Fruit fly (Drosophila melanogaster) whole organism, embryonic: ENCODE measurements around the gene ninaE.
A peak's percentile ranks its signal among the peaks of the same experiment; 100 is the strongest.

Experiments
- Atf3 ChIP-seq: fragments of 200-800 bp; sonication (Bioruptor generic); optimal IDR thresholded peaks from 3 replicates; lab custom pipeline; 2016; ENCODE audit warnings: missing biosample characterization, missing genetic modification characterization
- Bdp1 ChIP-seq: fragments of 200-800 bp; sonication (Bioruptor generic); optimal IDR thresholded peaks from 3 replicates; lab custom pipeline; 2016; ENCODE audit warnings: missing biosample characterization, missing genetic modification characterization
- CG11696 ChIP-seq: fragments of 200-800 bp; sonication (Bioruptor generic); IDR thresholded peaks from 2 replicates; pipeline ENCODE4 v1.3.6; 2022; ENCODE audit warnings: missing biosample characterization, missing genetic modification characterization
- CG12219 ChIP-seq: fragments of 200-800 bp; sonication (Bioruptor generic); optimal IDR thresholded peaks from 3 replicates; lab custom pipeline; 2018; ENCODE audit warnings: missing biosample characterization, mild to moderate bottlenecking, missing genetic modification characterization
- CG14441 ChIP-seq: fragments of 200-800 bp; sonication (Bioruptor generic); IDR thresholded peaks from 2 replicates; pipeline ENCODE4 v1.3.6; 2022; ENCODE audit warnings: missing biosample characterization, missing genetic modification characterization
- CG14710 ChIP-seq: fragments of 200-800 bp; sonication (Bioruptor generic); optimal IDR thresholded peaks from 3 replicates; lab custom pipeline; 2019; ENCODE audit warnings: missing biosample characterization, mild to moderate bottlenecking, missing genetic modification characterization, moderate library complexity
- CG16779 ChIP-seq: fragments of 200-800 bp; sonication (Bioruptor generic); IDR thresholded peaks from 2 replicates; pipeline ENCODE4 v1.3.6; 2022; ENCODE audit warnings: missing biosample characterization, missing genetic modification characterization
- CG17361 ChIP-seq: fragments of 200-800 bp; sonication (Bioruptor generic); IDR thresholded peaks from 3 replicates; pipeline ENCODE4 v1.3.6; 2022; ENCODE audit warnings: missing biosample characterization, missing genetic modification characterization
- CG1792 ChIP-seq: fragments of 200-800 bp; sonication (Bioruptor generic); optimal IDR thresholded peaks from 2 replicates; lab custom pipeline; 2016; ENCODE audit warnings: missing biosample characterization, missing genetic modification characterization
- CG18262 ChIP-seq: fragments of 200-800 bp; optimal IDR thresholded peaks from 3 replicates; lab custom pipeline; 2019; ENCODE audit warnings: missing biosample characterization, mild to moderate bottlenecking, missing genetic modification characterization, moderate library complexity
- CG2202 ChIP-seq: fragments of 200-800 bp; sonication (Bioruptor generic); optimal IDR thresholded peaks from 2 replicates; lab custom pipeline; 2018; ENCODE audit warnings: missing biosample characterization, mild to moderate bottlenecking, missing genetic modification characterization
- CG30020 ChIP-seq: fragments of 200-800 bp; optimal IDR thresholded peaks from 2 replicates; lab custom pipeline; 2019; ENCODE audit warnings: missing biosample characterization, mild to moderate bottlenecking, missing genetic modification characterization, moderate library complexity
- CG34422 ChIP-seq: fragments of 200-800 bp; sonication (Bioruptor generic); IDR thresholded peaks from 3 replicates; pipeline ENCODE4 v1.3.6; 2022; ENCODE audit warnings: missing biosample characterization, missing genetic modification characterization
- CG4730 ChIP-seq: fragments of 200-800 bp; sonication (Bioruptor generic); IDR thresholded peaks from 2 replicates; pipeline ENCODE4 v1.3.6; 2022; ENCODE audit warnings: missing biosample characterization, missing genetic modification characterization
- CG5180 ChIP-seq: fragments of 200-800 bp; sonication (Bioruptor generic); optimal IDR thresholded peaks from 3 replicates; lab custom pipeline; 2017; ENCODE audit warnings: missing biosample characterization, missing genetic modification characterization, mild to moderate bottlenecking, moderate library complexity, missing genetic modification reagents
- CG6813 ChIP-seq: fragments of 200-800 bp; sonication (Bioruptor generic); optimal IDR thresholded peaks from 2 replicates; lab custom pipeline; 2017; ENCODE audit warnings: missing biosample characterization, missing genetic modification characterization, mild to moderate bottlenecking, moderate library complexity, missing genetic modification reagents
- CG7357 ChIP-seq: fragments of 200-800 bp; sonication (Bioruptor generic); IDR thresholded peaks from 3 replicates; pipeline ENCODE4 v1.3.6; 2022; ENCODE audit warnings: missing biosample characterization, missing genetic modification characterization
- CG7745 ChIP-seq: fragments of 200-800 bp; sonication (Bioruptor generic); optimal IDR thresholded peaks from 2 replicates; lab custom pipeline; 2018; ENCODE audit warnings: missing biosample characterization, mild to moderate bottlenecking, missing genetic modification characterization, moderate library complexity
- CG8089 ChIP-seq: fragments of 200-800 bp; sonication (Bioruptor generic); optimal IDR thresholded peaks from 3 replicates; lab custom pipeline; 2016; ENCODE audit warnings: missing biosample characterization, missing genetic modification characterization
- CG8281 ChIP-seq: fragments of 200-800 bp; sonication (Bioruptor generic); optimal IDR thresholded peaks from 2 replicates; lab custom pipeline; 2018; ENCODE audit warnings: missing biosample characterization, mild to moderate bottlenecking, missing genetic modification characterization, moderate library complexity
- CTCF ChIP-seq: fragments of 200-800 bp; sonication (Bioruptor generic); optimal IDR thresholded peaks from 2 replicates; lab custom pipeline; 2017; ENCODE audit warnings: missing biosample characterization, mild to moderate bottlenecking, missing genetic modification characterization, moderate library complexity
- Doc2 ChIP-seq: fragments of 200-800 bp; sonication (Bioruptor generic); IDR thresholded peaks from 2 replicates; pipeline ENCODE4 v1.3.6; 2022; ENCODE audit warnings: missing biosample characterization, missing genetic modification characterization
- H2.0 ChIP-seq: fragments of 200-800 bp; sonication (Bioruptor generic); IDR thresholded peaks from 2 replicates; pipeline ENCODE4 v1.3.6; 2022; ENCODE audit warnings: missing biosample characterization, missing genetic modification characterization
- HmgD ChIP-seq: fragments of 200-800 bp; sonication (Bioruptor generic); optimal IDR thresholded peaks from 3 replicates; lab custom pipeline; 2016; ENCODE audit warnings: missing biosample characterization, missing genetic modification characterization
- Lpt ChIP-seq: fragments of >200 bp; optimal IDR thresholded peaks from 2 replicates; lab custom pipeline; 2018; ENCODE audit warnings: missing biosample characterization, missing genetic modification characterization
- NK7.1 ChIP-seq: fragments of 200-800 bp; sonication (Bioruptor generic); optimal IDR thresholded peaks from 3 replicates; lab custom pipeline; 2016; ENCODE audit warnings: missing biosample characterization, missing genetic modification characterization
- Opbp ChIP-seq: fragments of 200-800 bp; sonication (Bioruptor generic); IDR thresholded peaks from 3 replicates; pipeline ENCODE4 v1.3.6; 2022; ENCODE audit warnings: missing biosample characterization, missing genetic modification characterization; ENCODE audit not compliant: partially characterized antibody
- Ravus ChIP-seq: fragments of 200-800 bp; sonication (Bioruptor generic); IDR thresholded peaks from 2 replicates; pipeline ENCODE4 v1.3.6; 2022; ENCODE audit warnings: missing biosample characterization, missing genetic modification characterization
- Rfx ChIP-seq: fragments of 200-800 bp; sonication (Bioruptor generic); IDR thresholded peaks from 2 replicates; pipeline ENCODE4 v1.3.6; 2022; ENCODE audit warnings: missing biosample characterization, missing genetic modification characterization
- TFAM ChIP-seq: fragments of 200-800 bp; sonication (Bioruptor generic); optimal IDR thresholded peaks from 2 replicates; lab custom pipeline; 2017; ENCODE audit warnings: missing biosample characterization, missing genetic modification characterization, inconsistent platforms
- Taf1 ChIP-seq: fragments of 200-800 bp; sonication (Bioruptor generic); IDR thresholded peaks from 2 replicates; pipeline ENCODE4 v1.3.6; 2022; ENCODE audit warnings: missing biosample characterization, missing genetic modification characterization
- Trl ChIP-seq, 3 experiments: fragments of >200 bp in 2 of 3; fragments of 200-800 bp in 1 of 3; sonication (Bioruptor generic) in 1 of 3; optimal IDR thresholded peaks; 2 replicates in 1 of 3; 3 replicates in 2 of 3; lab custom pipeline; 2016 to 2017; ENCODE audit warnings: missing biosample characterization in 1 of 3, missing genetic modification characterization in 1 of 3
- Xrp1 ChIP-seq: fragments of 200-800 bp; sonication (Bioruptor generic); IDR thresholded peaks from 2 replicates; pipeline ENCODE4 v1.3.6; 2022; ENCODE audit warnings: missing biosample characterization, missing genetic modification characterization
- aop ChIP-seq: fragments of 200-800 bp; sonication (Bioruptor generic); IDR thresholded peaks from 2 replicates; pipeline ENCODE4 v1.3.6; 2022; ENCODE audit warnings: missing biosample characterization, missing genetic modification characterization
- ase ChIP-seq: fragments of 200-800 bp; sonication (Bioruptor generic); IDR thresholded peaks from 3 replicates; pipeline ENCODE4 v1.3.6; 2022; ENCODE audit warnings: missing biosample characterization, missing genetic modification characterization
- croc ChIP-seq: fragments of 200-800 bp; sonication (Bioruptor generic); conservative IDR thresholded peaks from 3 replicates; pipeline ENCODE4 v1.3.6; 2022; ENCODE audit warnings: missing biosample characterization, missing genetic modification characterization
- en ChIP-seq: fragments of 200-800 bp; sonication (Bioruptor generic); optimal IDR thresholded peaks from 2 replicates; lab custom pipeline; 2016; ENCODE audit warnings: missing biosample characterization, missing genetic modification characterization
- gcm ChIP-seq: fragments of 200-800 bp; sonication (Bioruptor generic); optimal IDR thresholded peaks from 2 replicates; lab custom pipeline; 2019; ENCODE audit warnings: missing biosample characterization, mild to moderate bottlenecking, missing genetic modification characterization, moderate library complexity
- grn ChIP-seq: fragments of 200-800 bp; sonication (Bioruptor generic); optimal IDR thresholded peaks from 3 replicates; lab custom pipeline; 2017; ENCODE audit warnings: missing biosample characterization, missing genetic modification characterization
- inv ChIP-seq: fragments of 200-800 bp; sonication (Bioruptor generic); IDR thresholded peaks from 2 replicates; pipeline ENCODE4 v1.3.6; 2022; ENCODE audit warnings: missing biosample characterization, missing genetic modification characterization; ENCODE audit not compliant: partially characterized antibody
- ken ChIP-seq: fragments of 200-800 bp; sonication (Bioruptor generic); IDR thresholded peaks from 3 replicates; pipeline ENCODE4 v1.3.6; 2022; ENCODE audit warnings: missing biosample characterization, missing genetic modification characterization
- lab ChIP-seq: fragments of 200-800 bp; sonication (Bioruptor generic); optimal IDR thresholded peaks from 3 replicates; lab custom pipeline; 2017; ENCODE audit warnings: missing biosample characterization, missing genetic modification characterization, mild to moderate bottlenecking, moderate library complexity, missing genetic modification reagents
- lov ChIP-seq, 2 experiments: fragments of 200-800 bp in 1 of 2; fragments of >200 bp in 1 of 2; sonication (Bioruptor generic) in 1 of 2; IDR thresholded peaks in 1 of 2; optimal IDR thresholded peaks in 1 of 2; 2 replicates in 1 of 2; 3 replicates in 1 of 2; pipeline versions ENCODE4 v1.3.6 to Lab custom; 2017 to 2022; ENCODE audit warnings: missing biosample characterization in 1 of 2, missing genetic modification characterization in 1 of 2
- pb ChIP-seq: fragments of 200-800 bp; sonication (Bioruptor generic); optimal IDR thresholded peaks from 3 replicates; lab custom pipeline; 2016; ENCODE audit warnings: missing biosample characterization, missing genetic modification characterization
- psq ChIP-seq: fragments of 200-800 bp; sonication (Bioruptor generic); optimal IDR thresholded peaks from 2 replicates; lab custom pipeline; 2017; ENCODE audit warnings: missing biosample characterization, missing genetic modification characterization
- slp2 ChIP-seq: fragments of 200-800 bp; sonication (Bioruptor generic); optimal IDR thresholded peaks from 2 replicates; lab custom pipeline; 2016; ENCODE audit warnings: missing biosample characterization, missing genetic modification characterization
- sob ChIP-seq: fragments of 200-800 bp; sonication (Bioruptor generic); IDR thresholded peaks from 2 replicates; pipeline ENCODE4 v1.3.6; 2022; ENCODE audit warnings: missing biosample characterization, missing genetic modification characterization
- unc-4 ChIP-seq: fragments of 200-800 bp; sonication (Bioruptor generic); IDR thresholded peaks from 2 replicates; pipeline ENCODE4 v1.3.6; 2022; ENCODE audit warnings: missing biosample characterization, missing genetic modification characterization; ENCODE audit not compliant: partially characterized antibody
- usp ChIP-seq: fragments of >200 bp; optimal IDR thresholded peaks from 2 replicates; lab custom pipeline; 2017; ENCODE audit warnings: missing biosample characterization, missing genetic modification characterization

The ninaE gene

DNA sequence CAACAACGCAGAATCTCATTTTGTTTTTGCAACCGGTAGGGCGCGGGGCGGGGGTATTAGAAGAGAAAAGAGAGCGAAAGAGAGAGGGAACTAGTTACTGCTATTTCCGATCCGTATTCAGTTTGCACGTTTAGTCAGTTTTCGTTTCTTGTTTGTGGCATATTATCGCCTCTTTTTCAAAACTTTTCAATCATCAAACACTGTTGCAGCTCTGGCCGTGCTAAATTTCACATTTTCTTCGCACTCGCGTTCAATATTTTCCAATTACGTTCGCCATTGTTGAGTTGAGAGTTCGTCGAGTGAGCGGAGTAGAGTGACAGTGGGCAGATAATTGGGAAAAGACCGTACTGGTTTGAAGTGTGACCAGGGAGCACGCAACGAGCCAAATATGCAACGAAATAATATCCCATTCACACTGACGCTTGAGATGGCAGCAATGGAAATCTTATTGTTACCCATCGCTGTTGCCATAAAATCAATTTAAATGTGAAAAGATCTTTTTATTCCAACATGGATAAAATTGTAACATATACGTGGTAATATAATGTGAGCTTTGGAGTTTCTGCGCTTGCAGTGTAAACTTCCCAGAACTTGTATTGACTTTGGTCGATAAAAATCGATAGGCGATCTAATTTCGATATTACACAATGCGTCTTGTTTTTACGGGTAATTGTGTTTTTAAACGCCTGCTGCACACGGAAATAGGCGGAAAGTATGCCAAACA, 26.8 kb downstream of the ninaE start, which contains the start of the genes Ire1 and Mrm2 (continued):
- peak; percentile 17 for TF ChIP-seq gcm (GFP tag; lab: Kevin White, UChicago)
- no peak for TF ChIP-seq Lpt (GFP tag; lab: Kevin White, UChicago)
- no peak for TF ChIP-seq CG5180 (GFP tag; lab: Kevin White, UChicago)
- peak; percentile 52 for TF ChIP-seq CG1792 (GFP tag; lab: Kevin White, UChicago)
- TF ChIP-seq Xrp1 (GFP tag; lab: Robert Waterston, UW) = peak; percentile 64; the same call in 1 of the 2 replicates
- no peak for TF ChIP-seq aop
- peak; percentile 95 for TF ChIP-seq HmgD (GFP tag; lab: Kevin White, UChicago)
- peak; percentile 97 for TF ChIP-seq CG30020 (tag; lab: Kevin White, UChicago)
- TF ChIP-seq Atf3 (GFP tag; lab: Kevin White, UChicago) = peak; percentile 83
- peak; percentile 49 for TF ChIP-seq CG8281 (tag; lab: Kevin White, UChicago)
- TF ChIP-seq ase = peak; percentile 59; the same call in 1 of the 3 replicates
- TF ChIP-seq TFAM = no peak
- TF ChIP-seq CG16779 (GFP tag; lab: Robert Waterston, UW) = peak; percentile 77; the same call in 1 of the 2 replicates
- TF ChIP-seq CG34422 (GFP tag; lab: Robert Waterston, UW) = peak; percentile 78
- peak; percentile 53 for TF ChIP-seq psq
- peak; percentile 82 for TF ChIP-seq pb
- no peak for TF ChIP-seq CTCF
- no peak for TF ChIP-seq Ravus
- peak; percentile 47 for TF ChIP-seq CG2202 (tag; lab: Kevin White, UChicago)
- peak; percentile 86 for TF ChIP-seq sob (GFP tag; lab: Robert Waterston, UW)
- peak; percentile 43; the same call in 1 of the 2 replicates for TF ChIP-seq Taf1 (GFP tag; lab: Robert Waterston, UW)
- TF ChIP-seq slp2 (GFP tag; lab: Kevin White, UChicago) = peak; percentile 85
- no peak for TF ChIP-seq lov (optimal IDR thresholded peaks at IDR 0.05; lab: Kevin White, UChicago)
- peak; percentile 74; the same call in 1 of the 3 replicates for TF ChIP-seq lov (GFP tag; IDR thresholded peaks at IDR 0.05; lab: Robert Waterston, UW)
- TF ChIP-seq CG14710 = peak; percentile 94
- TF ChIP-seq CG7357 = peak; percentile 100
- TF ChIP-seq Rfx (GFP tag; lab: Robert Waterston, UW) = peak; percentile 90
- TF ChIP-seq H2.0 = peak; percentile 80
- peak; percentile 62 for TF ChIP-seq NK7.1 (GFP tag; lab: Kevin White, UChicago)
- peak; percentile 79 for TF ChIP-seq ken (GFP tag; lab: Robert Waterston, UW)
- TF ChIP-seq Opbp (GFP tag; lab: Robert Waterston, UW) = peak; percentile 50; the same call in 2 of the 3 replicates
- peak; percentile 6 for TF ChIP-seq CG12219 (GFP tag; lab: Kevin White, UChicago)
- peak; percentile 80 for TF ChIP-seq CG14441
- TF ChIP-seq grn (GFP tag; lab: Kevin White, UChicago) = peak; percentile 53
- TF ChIP-seq CG6813 (GFP tag; lab: Kevin White, UChicago) = no peak
- peak; percentile 67 for TF ChIP-seq en (GFP tag; lab: Kevin White, UChicago)
- peak; percentile 71 for TF ChIP-seq CG18262 (tag; lab: Kevin White, UChicago)
- peak; percentile 63; the same call in 1 of the 2 replicates for TF ChIP-seq CG11696
- peak; percentile 75 for TF ChIP-seq Bdp1 (GFP tag; lab: Kevin White, UChicago)
- TF ChIP-seq Doc2 (GFP tag; lab: Robert Waterston, UW) = no peak
- peak; percentile 72 for TF ChIP-seq croc (GFP tag; lab: Robert Waterston, UW)
- peak; percentile 75 to 91 for TF ChIP-seq Trl (optimal IDR thresholded peaks at IDR 0.05; lab: Kevin White, UChicago)
- peak; percentile 86 for TF ChIP-seq Trl (GFP tag; optimal IDR thresholded peaks at IDR 0.05; lab: Kevin White, UChicago)
- TF ChIP-seq CG4730 (GFP tag; lab: Robert Waterston, UW) = peak; percentile 60
- peak; percentile 79 for TF ChIP-seq unc-4 (GFP tag; lab: Robert Waterston, UW)
- peak; percentile 74 for TF ChIP-seq inv
- no peak for TF ChIP-seq usp (GFP tag; lab: Kevin White, UChicago)
- TF ChIP-seq CG7745 (tag; lab: Kevin White, UChicago) = no peak
- peak; percentile 61 for TF ChIP-seq CG8089 (GFP tag; lab: Kevin White, UChicago)
- peak; percentile 88 for TF ChIP-seq CG17361 (GFP tag; lab: Robert Waterston, UW)
- peak; percentile 75 for TF ChIP-seq lab (GFP tag; lab: Kevin White, UChicago)
